Worm (Caenorhabditis elegans) whole organism, L4 larva: Measurements from ENCODE around the gene Y66D12A.30.
A peak's percentile ranks its signal among the peaks of the same experiment; 100 is the strongest.

Experiments
- D1046.2 ChIP-seq: fragments of 200-800 bp; sonication (Bioruptor generic); IDR thresholded peaks from 2 replicates; pipeline ENCODE4 v1.3.6; 2022; ENCODE audit warnings: missing genetic modification characterization, missing compliant biosample characterization
- F10B5.3 ChIP-seq: sonication (generic microtip); optimal IDR thresholded peaks from 2 replicates; lab custom pipeline; 2016; ENCODE audit warnings: mild to moderate bottlenecking, missing genetic modification characterization, missing compliant biosample characterization
- F49E8.2 ChIP-seq: sonication (generic microtip); optimal IDR thresholded peaks from 2 replicates; lab custom pipeline; 2016; ENCODE audit warnings: missing compliant biosample characterization, mild to moderate bottlenecking, missing genetic modification characterization, borderline replicate concordance
- T26A8.4 ChIP-seq: fragments of 200-800 bp; sonication (Bioruptor generic); IDR thresholded peaks from 2 replicates; pipeline ENCODE4 v1.3.6; 2022; ENCODE audit warnings: missing genetic modification characterization, missing compliant biosample characterization
- Y105C5A.15 ChIP-seq: fragments of 200-800 bp; sonication (Bioruptor generic); IDR thresholded peaks from 2 replicates; pipeline ENCODE4 v1.3.6; 2022; ENCODE audit warnings: missing genetic modification characterization, missing compliant biosample characterization
- Y5F2A.4 ChIP-seq: fragments of 200-800 bp; sonication (Bioruptor generic); optimal IDR thresholded peaks from 2 replicates; lab custom pipeline; 2018; ENCODE audit warnings: mild to moderate bottlenecking, missing genetic modification characterization, missing compliant biosample characterization
- ZK337.2 ChIP-seq: fragments of 200-800 bp; sonication (Bioruptor generic); IDR thresholded peaks from 2 replicates; pipeline ENCODE4 v1.3.6; 2022; ENCODE audit warnings: missing genetic modification reagents, missing genetic modification characterization, missing compliant biosample characterization
- ZK546.5 ChIP-seq, 2 experiments: sonication (generic microtip); optimal IDR thresholded peaks; 2 replicates each; lab custom pipeline; 2017; ENCODE audit warnings: missing biosample characterization in 2 of 2, missing genetic modification characterization in 2 of 2
- aha-1 ChIP-seq: fragments of 150-350 bp; peaks from one replicate; lab custom pipeline; 2014; ENCODE audit warnings: missing biosample characterization, missing genetic modification characterization
- ama-1 ChIP-seq: fragments of 150-350 bp; optimal IDR thresholded peaks from 2 replicates; lab custom pipeline; 2014; ENCODE audit warnings: inconsistent platforms, mixed read lengths
- attf-4 ChIP-seq: sonication (generic microtip); optimal IDR thresholded peaks from 3 replicates; lab custom pipeline; 2017; ENCODE audit warnings: missing biosample characterization, missing genetic modification characterization
- ceh-20 ChIP-seq: fragments of 200-800 bp; sonication (Bioruptor generic); IDR thresholded peaks from 2 replicates; pipeline ENCODE4 v1.3.6; 2022; ENCODE audit warnings: missing genetic modification reagents, missing genetic modification characterization, missing compliant biosample characterization
- ceh-44 ChIP-seq: fragments of 200-800 bp; sonication (Bioruptor generic); IDR thresholded peaks from 2 replicates; pipeline ENCODE4 v1.3.6; 2022; ENCODE audit warnings: missing genetic modification reagents, missing genetic modification characterization, missing compliant biosample characterization
- ceh-82 ChIP-seq: sonication (generic microtip); optimal IDR thresholded peaks from 2 replicates; lab custom pipeline; 2017; ENCODE audit warnings: missing biosample characterization, missing genetic modification characterization
- ces-1 ChIP-seq: fragments of 150-350 bp; sonication (generic microtip); optimal IDR thresholded peaks from 4 replicates; lab custom pipeline; 2014; ENCODE audit warnings: missing biosample characterization, missing genetic modification reagents, missing genetic modification characterization
- cey-2 ChIP-seq: sonication (generic microtip); optimal IDR thresholded peaks from 3 replicates; lab custom pipeline; 2017; ENCODE audit warnings: missing genetic modification characterization, mild to moderate bottlenecking, missing compliant biosample characterization, antibody characterized with exemption, borderline replicate concordance; ENCODE audit not compliant: insufficient read depth
- dmd-6 ChIP-seq: fragments of 200-800 bp; sonication (Bioruptor generic); IDR thresholded peaks from 2 replicates; pipeline ENCODE4 v1.3.6; 2022; ENCODE audit warnings: missing genetic modification reagents, missing genetic modification characterization, missing compliant biosample characterization
- dmd-8 ChIP-seq: fragments of 200-800 bp; sonication (Bioruptor generic); IDR thresholded peaks from 2 replicates; pipeline ENCODE4 v1.3.6; 2022; ENCODE audit warnings: missing genetic modification characterization, missing compliant biosample characterization
- dmd-9 ChIP-seq: fragments of 200-800 bp; sonication (Bioruptor generic); IDR thresholded peaks from 2 replicates; pipeline ENCODE4 v1.3.6; 2022; ENCODE audit warnings: missing genetic modification reagents, missing genetic modification characterization, missing compliant biosample characterization
- dpl-1 ChIP-seq: fragments of 150-350 bp; optimal IDR thresholded peaks from 2 replicates; lab custom pipeline; 2014; ENCODE audit warnings: missing biosample characterization, missing genetic modification reagents, missing genetic modification characterization
- egl-43 ChIP-seq: fragments of 200-800 bp; sonication (Bioruptor generic); IDR thresholded peaks from 2 replicates; pipeline ENCODE4 v1.3.6; 2022; ENCODE audit warnings: missing genetic modification reagents, missing genetic modification characterization, missing compliant biosample characterization
- fos-1 ChIP-seq: fragments of 150-350 bp; optimal IDR thresholded peaks from 2 replicates; lab custom pipeline; 2014; ENCODE audit warnings: missing biosample characterization, missing genetic modification characterization
- gei-8 ChIP-seq: fragments of 200-800 bp; sonication (Bioruptor generic); optimal IDR thresholded peaks from 2 replicates; lab custom pipeline; 2018; ENCODE audit warnings: mild to moderate bottlenecking, missing genetic modification characterization, missing compliant biosample characterization
- hif-1 ChIP-seq, 2 experiments: sonication (generic microtip); optimal IDR thresholded peaks; 2 replicates each; lab custom pipeline; 2016 to 2017; ENCODE audit warnings: missing compliant biosample characterization in 2 of 2, missing genetic modification characterization in 2 of 2, missing genetic modification reagents in 2 of 2, missing genotype in 2 of 2, mild to moderate bottlenecking in 1 of 2
- hlh-30 ChIP-seq: sonication (generic microtip); optimal IDR thresholded peaks from 2 replicates; lab custom pipeline; 2017; ENCODE audit warnings: antibody characterized with exemption, mild to moderate bottlenecking, missing genetic modification characterization, missing compliant biosample characterization; ENCODE audit not compliant: insufficient read depth
- hmg-1.1 ChIP-seq: fragments of 200-800 bp; sonication (Bioruptor generic); IDR thresholded peaks from 2 replicates; pipeline ENCODE4 v1.3.6; 2022; ENCODE audit warnings: missing genetic modification reagents, missing genetic modification characterization, missing compliant biosample characterization
- lin-15B ChIP-seq: fragments of 150-350 bp; sonication (generic microtip); optimal IDR thresholded peaks from 3 replicates; lab custom pipeline; 2014; ENCODE audit warnings: missing biosample characterization, missing genetic modification characterization
- lin-29 ChIP-seq: fragments of 200-800 bp; sonication (Bioruptor generic); IDR thresholded peaks from 2 replicates; pipeline ENCODE4 v1.3.6; 2022; ENCODE audit warnings: missing genetic modification reagents, missing genetic modification characterization, missing compliant biosample characterization
- lsy-2 ChIP-seq, 2 experiments: fragments of 150-350 bp in 1 of 2; sonication (generic microtip) in 1 of 2; optimal IDR thresholded peaks; 2 replicates each; lab custom pipeline; 2014 to 2017; ENCODE audit warnings: missing biosample characterization in 2 of 2, missing genetic modification characterization in 2 of 2
- madf-9 ChIP-seq: fragments of 200-800 bp; sonication (Bioruptor generic); conservative IDR thresholded peaks from 2 replicates; pipeline ENCODE4 v1.3.6; 2022; ENCODE audit warnings: missing genetic modification reagents, missing genetic modification characterization, missing compliant biosample characterization
- mdl-1 ChIP-seq, 2 experiments: fragments of 150-350 bp in 1 of 2; sonication (generic microtip) in 1 of 2; optimal IDR thresholded peaks; 2 replicates each; lab custom pipeline; 2014 to 2017; ENCODE audit warnings: missing biosample characterization in 2 of 2, missing genetic modification characterization in 2 of 2
- mep-1 ChIP-seq: fragments of 150-350 bp; sonication (generic microtip); optimal IDR thresholded peaks from 3 replicates; lab custom pipeline; 2014; ENCODE audit warnings: missing biosample characterization, missing genetic modification characterization
- mxl-3 ChIP-seq: fragments of 200-800 bp; sonication (Bioruptor generic); optimal IDR thresholded peaks from 2 replicates; lab custom pipeline; 2018; ENCODE audit warnings: mild to moderate bottlenecking, missing genetic modification characterization, missing compliant biosample characterization
- nhr-237 ChIP-seq: sonication (generic microtip); optimal IDR thresholded peaks from 2 replicates; lab custom pipeline; 2017; ENCODE audit warnings: missing biosample characterization, missing genetic modification characterization
- nhr-41 ChIP-seq: fragments of 200-800 bp; sonication (Bioruptor generic); IDR thresholded peaks from 2 replicates; pipeline ENCODE4 v1.3.6; 2022; ENCODE audit warnings: missing genetic modification reagents, missing genetic modification characterization, missing compliant biosample characterization
- nhr-6 ChIP-seq: fragments of 150-350 bp; optimal IDR thresholded peaks from 2 replicates; lab custom pipeline; 2014; ENCODE audit warnings: missing biosample characterization, missing genetic modification characterization
- nhr-76 ChIP-seq: fragments of 150-350 bp; optimal IDR thresholded peaks from 2 replicates; lab custom pipeline; 2014; ENCODE audit warnings: missing biosample characterization, missing genetic modification characterization
- nhr-77 ChIP-seq: fragments of 150-350 bp; optimal IDR thresholded peaks from 2 replicates; lab custom pipeline; 2014; ENCODE audit warnings: missing biosample characterization, missing genetic modification characterization
- php-3 ChIP-seq: fragments of 200-800 bp; sonication (Bioruptor generic); IDR thresholded peaks from 2 replicates; pipeline ENCODE4 v1.3.6; 2022; ENCODE audit warnings: missing genetic modification reagents, missing genetic modification characterization, missing compliant biosample characterization
- rbr-2 ChIP-seq: sonication (generic microtip); optimal IDR thresholded peaks from 2 replicates; lab custom pipeline; 2016; ENCODE audit warnings: missing genotype, missing genetic modification characterization, missing compliant biosample characterization
- sdz-12 ChIP-seq: fragments of 200-800 bp; sonication (Bioruptor generic); optimal IDR thresholded peaks from 2 replicates; lab custom pipeline; 2018; ENCODE audit warnings: mild to moderate bottlenecking, missing genetic modification characterization, missing compliant biosample characterization
- snpc-4 ChIP-seq: fragments of 150-350 bp; optimal IDR thresholded peaks from 2 replicates; lab custom pipeline; 2014; ENCODE audit warnings: missing biosample characterization, missing genetic modification characterization
- spr-1 ChIP-seq: sonication (generic microtip); optimal IDR thresholded peaks from 2 replicates; lab custom pipeline; 2016; ENCODE audit warnings: mild to moderate bottlenecking, missing genetic modification characterization, missing compliant biosample characterization
- tag-97 ChIP-seq: fragments of 200-800 bp; sonication (Bioruptor generic); IDR thresholded peaks from 2 replicates; pipeline ENCODE4 v1.3.6; 2022; ENCODE audit warnings: missing genetic modification characterization, missing compliant biosample characterization
- unc-62 ChIP-seq, 3 experiments: fragments of 150-350 bp in 1 of 3; sonication (generic microtip); optimal IDR thresholded peaks in 2 of 3; peaks in 1 of 3; 1 replicate in 1 of 3; 2 replicates in 2 of 3; lab custom pipeline; 2014 to 2017; ENCODE audit warnings: missing biosample characterization in 3 of 3, missing genetic modification characterization in 3 of 3, missing genetic modification reagents in 3 of 3, missing genotype in 1 of 3
- zag-1 ChIP-seq: fragments of 150-350 bp; optimal IDR thresholded peaks from 2 replicates; lab custom pipeline; 2014; ENCODE audit warnings: missing biosample characterization, missing genetic modification characterization
- zfp-2 ChIP-seq: sonication (generic microtip); optimal IDR thresholded peaks from 2 replicates; lab custom pipeline; 2016; ENCODE audit warnings: mild to moderate bottlenecking, missing genetic modification characterization, missing compliant biosample characterization
- zfp-3 ChIP-seq: fragments of 200-800 bp; sonication (Bioruptor generic); conservative IDR thresholded peaks from 2 replicates; pipeline ENCODE4 v1.3.6; 2022; ENCODE audit warnings: missing genetic modification reagents, missing genetic modification characterization, missing compliant biosample characterization
- zip-2 ChIP-seq: fragments of 150-350 bp; optimal IDR thresholded peaks from 2 replicates; lab custom pipeline; 2014; ENCODE audit warnings: missing biosample characterization, missing genetic modification characterization
- ztf-11 ChIP-seq: fragments of 150-350 bp; optimal IDR thresholded peaks from 2 replicates; lab custom pipeline; 2014; ENCODE audit warnings: missing biosample characterization, missing genetic modification characterization
- ztf-7 ChIP-seq: fragments of 150-350 bp; optimal IDR thresholded peaks from 2 replicates; lab custom pipeline; 2014; ENCODE audit warnings: missing biosample characterization, missing genetic modification characterization

Y66D12A.30 gene

DNA sequence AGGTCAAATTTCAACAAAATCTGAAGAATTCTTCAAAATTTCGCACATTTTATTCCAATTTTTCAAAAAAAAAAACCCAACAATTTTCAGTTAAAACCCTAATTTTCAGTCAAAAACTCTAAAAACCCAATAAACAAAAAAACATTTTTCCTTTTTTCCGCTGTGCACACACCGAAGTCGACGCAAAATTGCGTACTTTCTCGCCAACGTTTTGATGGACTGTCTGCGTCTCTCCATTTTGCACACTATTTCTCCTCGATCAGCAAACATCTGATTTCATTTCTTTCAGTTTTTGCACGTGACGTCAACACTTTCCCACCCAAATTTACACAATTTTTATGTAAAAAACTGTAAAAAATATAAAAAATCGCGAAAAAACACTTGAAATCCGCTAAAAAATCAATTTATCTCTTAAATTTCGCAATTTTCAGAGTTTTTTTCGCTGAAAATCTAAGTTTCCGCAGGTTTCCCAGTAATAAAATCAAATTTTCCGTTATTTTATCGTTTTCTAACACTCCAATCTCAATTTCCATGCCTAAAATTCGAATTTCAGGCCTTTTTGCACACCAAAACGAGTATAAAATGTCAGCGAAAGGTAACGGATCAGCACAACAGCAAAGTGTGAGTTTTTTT is 47.6 kb downstream of the Y66D12A.30 start, which contains the start of gene crh-1 (continued):
- TF ChIP-seq mep-1 (tag; lab: Kevin White, UChicago) (peak; percentile 83), nhr-6 (tag; lab: Kevin White, UChicago) (no peak), dmd-9 (GFP tag; lab: Robert Waterston, UW) (0 out of 2 replicates have a peak, but pooled peaks have one; percentile 58), mdl-1 (tag; optimal IDR thresholded peaks at IDR 0.05; lab: Kevin White, UChicago) (peak in 1 of 2 experiments; percentile 62), ztf-11 (no peak), ceh-44 (GFP tag; lab: Robert Waterston, UW) (no peak), dmd-6 (GFP tag; lab: Robert Waterston, UW) (peak; percentile 67), nhr-41 (GFP tag; lab: Robert Waterston, UW) (no peak), rbr-2 (tag; lab: Kevin White, UChicago) (peak; percentile 61), mxl-3 (peak; percentile 33), hlh-30 (peak; percentile 98), gei-8 (no peak), F49E8.2 (tag; lab: Kevin White, UChicago) (no peak), nhr-237 (tag; lab: Kevin White, UChicago) (no peak), aha-1 (tag; lab: Kevin White, UChicago) (peak; percentile 99), hmg-1.1 (GFP tag; lab: Robert Waterston, UW) (peak; percentile 61), hif-1 (tag; optimal IDR thresholded peaks at IDR 0.05; lab: Kevin White, UChicago) (peak in 1 of 2 experiments; percentile 55), madf-9 (no peak), spr-1 (tag; lab: Kevin White, UChicago) (peak; percentile 45), snpc-4 (tag; lab: Kevin White, UChicago) (no peak), lin-29 (GFP tag; lab: Robert Waterston, UW) (no peak), ama-1 (lab: Kevin White, UChicago) (no peak), ces-1 (GFP tag; lab: Kevin White, UChicago) (no peak), lin-15B (tag; lab: Kevin White, UChicago) (no peak), F10B5.3 (tag; lab: Kevin White, UChicago) (no peak), php-3 (GFP tag; lab: Robert Waterston, UW) (peak; percentile 70), ztf-7 (tag; lab: Kevin White, UChicago) (peak; percentile 58), nhr-77 (tag; lab: Kevin White, UChicago) (peak; percentile 28), ceh-20 (GFP tag; lab: Robert Waterston, UW) (peak; percentile 47; the same call in 1 of the 2 replicates), unc-62 (GFP tag; optimal IDR thresholded peaks at IDR 0.05 in 1 of 2; lab: Kevin White, UChicago) (peak in 1 of 2 experiments; percentile 10), unc-62 (tag; optimal IDR thresholded peaks at IDR 0.05; lab: Kevin White, UChicago) (no peak), zfp-2 (tag; lab: Kevin White, UChicago) (no peak), attf-4 (tag; lab: Kevin White, UChicago) (no peak), zip-2 (tag; lab: Kevin White, UChicago) (no peak), Y105C5A.15 (GFP tag; lab: Robert Waterston, UW) (no peak), tag-97 (GFP tag; lab: Robert Waterston, UW) (no peak), cey-2 (tag; lab: Kevin White, UChicago) (no peak), nhr-76 (no peak), zfp-3 (GFP tag; lab: Robert Waterston, UW) (0 out of 2 replicates have a peak, but pooled peaks have one; percentile 41), egl-43 (GFP tag; lab: Robert Waterston, UW) (no peak), dpl-1 (GFP tag; lab: Kevin White, UChicago) (peak; percentile 76), D1046.2 (GFP tag; lab: Robert Waterston, UW) (no peak), lsy-2 (tag; optimal IDR thresholded peaks at IDR 0.05; lab: Kevin White, UChicago) (peak in 1 of 2 experiments; percentile 85), ZK337.2 (GFP tag; lab: Robert Waterston, UW) (no peak), zag-1 (tag; lab: Kevin White, UChicago) (no peak), ZK546.5 (tag; optimal IDR thresholded peaks at IDR 0.05; lab: Kevin White, UChicago) (no peak), T26A8.4 (GFP tag; lab: Robert Waterston, UW) (peak; percentile 52), dmd-8 (no peak), Y5F2A.4 (no peak), fos-1 (no peak), ceh-82 (no peak), sdz-12 (no peak)
